Worm (Caenorhabditis elegans) whole organism, young adult: ENCODE data around the gene Y51H7BR.7.
A peak's percentile ranks its signal among the peaks of the same experiment; 100 is the strongest.

Experiments used
- B0261.1 ChIP-seq: sonication (generic microtip); optimal IDR thresholded peaks from 2 replicates; lab custom pipeline; 2016; ENCODE audit warnings: mild to moderate bottlenecking, missing genetic modification characterization, moderate library complexity, missing compliant biosample characterization
- C06A6.2 ChIP-seq: fragments of 200-800 bp; sonication (Bioruptor generic); conservative IDR thresholded peaks from 2 replicates; pipeline ENCODE4 v1.3.6; 2022; ENCODE audit warnings: missing genetic modification characterization, missing compliant biosample characterization
- F10E7.11 ChIP-seq: sonication (generic microtip); optimal IDR thresholded peaks from 2 replicates; lab custom pipeline; 2017; ENCODE audit warnings: mild to moderate bottlenecking, missing genetic modification characterization, moderate library complexity, missing compliant biosample characterization
- F39B2.1 ChIP-seq: fragments of 200-800 bp; sonication (Bioruptor generic); IDR thresholded peaks from 2 replicates; pipeline ENCODE4 v1.3.6; 2022; ENCODE audit warnings: missing genetic modification reagents, missing genetic modification characterization, missing compliant biosample characterization
- F49E8.2 ChIP-seq: sonication (generic microtip); optimal IDR thresholded peaks from 3 replicates; lab custom pipeline; 2017; ENCODE audit warnings: missing genetic modification characterization, mild to moderate bottlenecking, missing compliant biosample characterization, antibody characterized with exemption, moderate library complexity; ENCODE audit not compliant: insufficient read depth
- F52B5.7 ChIP-seq: sonication (generic microtip); optimal IDR thresholded peaks from 2 replicates; lab custom pipeline; 2016; ENCODE audit warnings: mild to moderate bottlenecking, missing genetic modification characterization, missing compliant biosample characterization
- F55B11.4 ChIP-seq: sonication (generic microtip); optimal IDR thresholded peaks from 2 replicates; lab custom pipeline; 2016; ENCODE audit warnings: missing compliant biosample characterization, missing genetic modification characterization, borderline replicate concordance; ENCODE audit not compliant: insufficient read depth
- F57A8.1 ChIP-seq: fragments of 200-800 bp; sonication (Bioruptor generic); optimal IDR thresholded peaks from 2 replicates; lab custom pipeline; 2018; ENCODE audit warnings: mild to moderate bottlenecking, missing genetic modification characterization, moderate library complexity, missing compliant biosample characterization
- F57C9.4 ChIP-seq: sonication (generic microtip); optimal IDR thresholded peaks from 2 replicates; lab custom pipeline; 2017; ENCODE audit warnings: mild to moderate bottlenecking, missing genetic modification characterization, missing compliant biosample characterization
- K11D2.4 ChIP-seq: fragments of 200-800 bp; sonication (Bioruptor generic); IDR thresholded peaks from 2 replicates; pipeline ENCODE4 v1.3.6; 2022; ENCODE audit warnings: missing genetic modification reagents, missing genetic modification characterization, missing compliant biosample characterization
- Y67H2A.10 ChIP-seq: fragments of 200-800 bp; sonication (Bioruptor generic); conservative IDR thresholded peaks from 2 replicates; pipeline ENCODE4 v1.3.6; 2022; ENCODE audit warnings: missing genetic modification reagents, missing genetic modification characterization, missing compliant biosample characterization
- ZK185.1 ChIP-seq: sonication (generic microtip); optimal IDR thresholded peaks from 2 replicates; lab custom pipeline; 2016; ENCODE audit warnings: mild to moderate bottlenecking, missing genetic modification characterization, missing compliant biosample characterization; ENCODE audit not compliant: poor library complexity, severe bottlenecking
- akir-1 ChIP-seq: fragments of 200-800 bp; sonication (Bioruptor generic); optimal IDR thresholded peaks from 2 replicates; lab custom pipeline; 2018; ENCODE audit warnings: mild to moderate bottlenecking, missing genetic modification characterization, moderate library complexity, missing compliant biosample characterization
- aptf-3 ChIP-seq: fragments of 200-800 bp; sonication (Bioruptor generic); IDR thresholded peaks from 2 replicates; pipeline ENCODE4 v1.3.6; 2022; ENCODE audit warnings: missing genetic modification characterization, missing compliant biosample characterization
- attf-3 ChIP-seq: fragments of 200-800 bp; sonication (Bioruptor generic); conservative IDR thresholded peaks from 2 replicates; pipeline ENCODE4 v1.3.6; 2022; ENCODE audit warnings: missing genetic modification reagents, missing genetic modification characterization, missing compliant biosample characterization
- attf-5 ChIP-seq: fragments of 200-800 bp; sonication (Bioruptor generic); optimal IDR thresholded peaks from 2 replicates; lab custom pipeline; 2018; ENCODE audit warnings: mild to moderate bottlenecking, missing genetic modification characterization, missing compliant biosample characterization
- cebp-1 ChIP-seq, 2 experiments: fragments of 200-800 bp in 1 of 2; sonication (Bioruptor generic) in 1 of 2; sonication (generic microtip) in 1 of 2; IDR thresholded peaks in 1 of 2; optimal IDR thresholded peaks in 1 of 2; 2 replicates each; pipeline versions ENCODE4 v1.3.6 to Lab custom; 2017 to 2022; ENCODE audit warnings: missing compliant biosample characterization in 2 of 2, missing genetic modification characterization in 2 of 2, mild to moderate bottlenecking in 1 of 2, missing genetic modification reagents in 1 of 2, moderate library complexity in 1 of 2
- cebp-2 ChIP-seq: fragments of 200-800 bp; sonication (Bioruptor generic); IDR thresholded peaks from 2 replicates; pipeline ENCODE4 v1.3.6; 2022; ENCODE audit warnings: missing genetic modification characterization, missing compliant biosample characterization
- ceh-79 ChIP-seq: sonication (generic microtip); optimal IDR thresholded peaks from 2 replicates; lab custom pipeline; 2017; ENCODE audit warnings: mild to moderate bottlenecking, missing genetic modification characterization, missing compliant biosample characterization
- chd-7 ChIP-seq: sonication (generic microtip); optimal IDR thresholded peaks from 2 replicates; lab custom pipeline; 2016; ENCODE audit warnings: mild to moderate bottlenecking, missing genetic modification characterization, moderate library complexity, missing compliant biosample characterization
- dox-1 ChIP-seq: fragments of 200-800 bp; sonication (Bioruptor generic); IDR thresholded peaks from 2 replicates; pipeline ENCODE4 v1.3.6; 2022; ENCODE audit warnings: missing genetic modification reagents, missing genetic modification characterization, missing compliant biosample characterization
- dpff-1 ChIP-seq: sonication (generic microtip); optimal IDR thresholded peaks from 2 replicates; lab custom pipeline; 2017; ENCODE audit warnings: mild to moderate bottlenecking, missing genetic modification characterization, missing compliant biosample characterization
- egrh-3 ChIP-seq: fragments of 200-800 bp; sonication (Bioruptor generic); IDR thresholded peaks from 2 replicates; pipeline ENCODE4 v1.3.6; 2022; ENCODE audit warnings: missing genetic modification reagents, missing genetic modification characterization, missing compliant biosample characterization
- ets-4 ChIP-seq: fragments of 200-800 bp; sonication (Bioruptor generic); optimal IDR thresholded peaks from 2 replicates; lab custom pipeline; 2018; ENCODE audit warnings: mild to moderate bottlenecking, missing genetic modification characterization, missing compliant biosample characterization
- let-526 ChIP-seq: fragments of 200-800 bp; sonication (Bioruptor generic); IDR thresholded peaks from 2 replicates; pipeline ENCODE4 v1.3.6; 2022; ENCODE audit warnings: missing genetic modification reagents, missing genetic modification characterization, missing compliant biosample characterization
- lin-26 ChIP-seq: fragments of 200-800 bp; sonication (Bioruptor generic); IDR thresholded peaks from 2 replicates; pipeline ENCODE4 v1.3.6; 2022; ENCODE audit warnings: missing genetic modification reagents, missing genetic modification characterization, missing compliant biosample characterization
- lin-35 ChIP-seq, 3 experiments: fragments of 150-350 bp in 2 of 3; sonication (generic microtip) in 1 of 3; optimal IDR thresholded peaks; 2 replicates each; lab custom pipeline; 2014 to 2018; ENCODE audit warnings: missing biosample characterization in 3 of 3, missing genetic modification characterization in 3 of 3, missing genetic modification reagents in 3 of 3
- lin-54 ChIP-seq: fragments of 200-800 bp; sonication (Bioruptor generic); optimal IDR thresholded peaks from 2 replicates; lab custom pipeline; 2018; ENCODE audit warnings: mild to moderate bottlenecking, missing genetic modification characterization, missing compliant biosample characterization
- mcd-1 ChIP-seq: fragments of 200-800 bp; sonication (Bioruptor generic); IDR thresholded peaks from 2 replicates; pipeline ENCODE4 v1.3.6; 2022; ENCODE audit warnings: missing genetic modification reagents, missing genetic modification characterization, missing compliant biosample characterization
- mes-4 ChIP-seq: sonication (generic microtip); optimal IDR thresholded peaks from 2 replicates; lab custom pipeline; 2016; ENCODE audit warnings: missing genotype, missing genetic modification characterization, missing compliant biosample characterization
- nfya-1 ChIP-seq: sonication (generic microtip); optimal IDR thresholded peaks from 2 replicates; lab custom pipeline; 2017; ENCODE audit warnings: antibody characterized with exemption, missing compliant biosample characterization, missing genetic modification characterization, borderline replicate concordance; ENCODE audit not compliant: insufficient read depth
- nhr-179 ChIP-seq: sonication (generic microtip); optimal IDR thresholded peaks from 2 replicates; lab custom pipeline; 2016; ENCODE audit warnings: mild to moderate bottlenecking, missing genetic modification characterization, missing compliant biosample characterization
- pha-4 ChIP-seq: fragments of 150-350 bp; sonication (generic microtip); optimal IDR thresholded peaks from 2 replicates; lab custom pipeline; 2014; ENCODE audit warnings: missing biosample characterization, missing genetic modification reagents, missing genetic modification characterization
- rec-8 ChIP-seq, 2 experiments: sonication (generic microtip); optimal IDR thresholded peaks; 2 replicates each; lab custom pipeline; 2016; ENCODE audit warnings: mild to moderate bottlenecking in 2 of 2, missing genetic modification characterization in 2 of 2, missing genetic modification reagents in 2 of 2, missing genotype in 2 of 2, missing biosample characterization in 1 of 2, missing compliant biosample characterization in 1 of 2, moderate library complexity in 1 of 2
- repo-1 ChIP-seq: sonication (generic microtip); optimal IDR thresholded peaks from 2 replicates; lab custom pipeline; 2017; ENCODE audit warnings: mild to moderate bottlenecking, missing genetic modification characterization, missing compliant biosample characterization
- rpc-1 ChIP-seq, 2 experiments: fragments of 150-350 bp in 1 of 2; sonication (generic microtip) in 1 of 2; optimal IDR thresholded peaks; 2 replicates each; lab custom pipeline; 2014 to 2018; ENCODE audit warnings: missing biosample characterization in 1 of 2, missing genetic modification characterization in 1 of 2, missing genetic modification reagents in 1 of 2, missing genotype in 1 of 2
- tbp1 ChIP-seq: fragments of 200-800 bp; sonication (Bioruptor generic); optimal IDR thresholded peaks from 2 replicates; lab custom pipeline; 2018; ENCODE audit warnings: mild to moderate bottlenecking, missing genetic modification characterization, missing compliant biosample characterization
- unc-62 ChIP-seq: fragments of 150-350 bp; optimal IDR thresholded peaks from 2 replicates; lab custom pipeline; 2014; ENCODE audit warnings: missing biosample characterization, missing genetic modification reagents, missing genetic modification characterization
- xnd-1 ChIP-seq: sonication (generic microtip); optimal IDR thresholded peaks from 2 replicates; lab custom pipeline; 2016; ENCODE audit warnings: missing genotype, missing genetic modification reagents, missing genetic modification characterization, missing compliant biosample characterization
- zfh-2 ChIP-seq: fragments of 200-800 bp; sonication (Bioruptor generic); conservative IDR thresholded peaks from 2 replicates; pipeline ENCODE4 v1.3.6; 2022; ENCODE audit warnings: missing genetic modification reagents, missing genetic modification characterization, missing compliant biosample characterization
- ztf-18 ChIP-seq: sonication (generic microtip); optimal IDR thresholded peaks from 2 replicates; lab custom pipeline; 2016; ENCODE audit warnings: missing genotype, mild to moderate bottlenecking, missing genetic modification characterization, missing compliant biosample characterization
- ztf-22 ChIP-seq: fragments of 200-800 bp; sonication (Bioruptor generic); optimal IDR thresholded peaks from 2 replicates; lab custom pipeline; 2018; ENCODE audit warnings: mild to moderate bottlenecking, missing genetic modification characterization, moderate library complexity, missing compliant biosample characterization
- ztf-28 ChIP-seq: fragments of 200-800 bp; sonication (Bioruptor generic); IDR thresholded peaks from 2 replicates; pipeline ENCODE4 v1.3.6; 2022; ENCODE audit warnings: missing genetic modification reagents, missing genetic modification characterization, missing compliant biosample characterization
- ztf-6 ChIP-seq: fragments of 200-800 bp; sonication (Bioruptor generic); IDR thresholded peaks from 2 replicates; pipeline ENCODE4 v1.3.6; 2022; ENCODE audit warnings: missing genetic modification reagents, missing genetic modification characterization, missing compliant biosample characterization

Y51H7BR.7 gene

DNA sequence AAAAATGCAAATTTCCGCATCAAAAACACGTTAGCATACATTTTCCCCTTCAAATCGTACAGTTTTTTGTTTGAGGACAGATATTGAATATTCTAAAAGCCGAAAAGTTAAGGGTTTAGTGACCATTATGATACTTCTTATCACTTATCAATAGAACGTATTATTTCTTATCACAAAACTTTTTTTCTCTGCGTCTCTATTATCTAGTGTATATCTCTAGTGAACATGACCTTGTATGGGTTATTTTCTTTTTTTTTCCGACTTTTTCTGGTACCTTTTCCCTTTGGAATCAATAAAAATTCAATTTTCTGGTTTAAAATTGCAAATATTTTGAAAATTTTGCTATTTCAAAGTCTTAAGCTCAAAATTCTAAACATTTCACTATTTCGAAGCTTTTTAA is 21.7 kb downstream of the Y51H7BR.7 start:
- TF ChIP-seq ztf-28 (GFP tag; lab: Robert Waterston, UW) (no peak), C06A6.2 (GFP tag; lab: Robert Waterston, UW) (no peak), pha-4 (tag; lab: Kevin White, UChicago) (no peak)
- TF ChIP-seq, all 124 proteins: peak for 0

DNA sequence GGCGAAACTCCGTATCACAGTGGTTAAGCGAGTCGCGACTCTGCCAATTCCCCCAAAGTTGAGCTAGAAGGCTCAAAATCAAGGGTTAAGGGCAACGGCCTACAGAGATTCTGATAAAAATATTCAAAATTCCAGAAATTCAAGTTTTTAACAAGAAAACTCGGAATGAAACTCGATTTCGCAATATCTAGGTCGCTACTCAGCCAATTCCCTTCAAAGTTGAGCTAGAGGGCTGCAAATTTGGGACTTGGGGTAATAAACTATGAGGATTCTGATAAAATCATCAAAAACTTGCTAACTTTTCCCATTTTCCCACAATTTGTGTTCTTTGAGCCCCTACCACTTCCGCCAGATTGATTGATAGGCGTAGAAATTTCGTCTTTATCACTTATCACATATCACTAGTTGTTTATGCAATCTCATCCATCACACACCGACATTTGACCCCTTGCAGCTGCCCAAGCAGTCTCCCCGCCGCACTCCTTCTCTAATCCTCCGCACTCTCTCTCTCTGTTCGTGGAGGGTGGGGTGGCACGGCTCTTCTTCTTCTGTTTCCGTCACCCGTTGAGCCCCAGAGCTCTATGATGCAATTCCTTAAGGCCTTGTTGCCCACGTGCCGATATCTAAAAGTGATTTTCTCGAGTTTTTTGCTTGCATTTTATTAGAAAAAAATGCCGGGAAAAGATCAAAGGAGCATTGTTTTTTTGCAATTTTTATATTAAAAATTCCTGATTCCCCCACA is 23.6 kb downstream of the Y51H7BR.7 start:
- TF ChIP-seq nfya-1 (tag; lab: Kevin White, UChicago) (no peak), B0261.1 (no peak), F10E7.11 (no peak), dox-1 (GFP tag; lab: Robert Waterston, UW) (0 out of 2 replicates have a peak, but pooled peaks have one; percentile 7), mes-4 (no peak), F52B5.7 (tag; lab: Kevin White, UChicago) (no peak), zfh-2 (GFP tag; lab: Robert Waterston, UW) (peak; percentile 90), egrh-3 (GFP tag; lab: Robert Waterston, UW) (no peak), ceh-79 (tag; lab: Kevin White, UChicago) (no peak), F49E8.2 (tag; lab: Kevin White, UChicago) (no peak), attf-3 (GFP tag; lab: Robert Waterston, UW) (no peak), ztf-28 (GFP tag; lab: Robert Waterston, UW) (no peak), let-526 (no peak), aptf-3 (GFP tag; lab: Robert Waterston, UW) (no peak), chd-7 (tag; lab: Kevin White, UChicago) (no peak), ets-4 (no peak), lin-35 (GFP tag; optimal IDR thresholded peaks at IDR 0.05; lab: Kevin White, UChicago) (no peak), ztf-6 (GFP tag; lab: Robert Waterston, UW) (no peak), ztf-22 (GFP tag; lab: Kevin White, UChicago) (no peak), C06A6.2 (GFP tag; lab: Robert Waterston, UW) (no peak), dpff-1 (tag; lab: Kevin White, UChicago) (no peak), xnd-1 (tag; lab: Kevin White, UChicago) (no peak), rec-8 (tag; optimal IDR thresholded peaks at IDR 0.05; lab: Kevin White, UChicago) (no peak), repo-1 (tag; lab: Kevin White, UChicago) (no peak), ZK185.1 (tag; lab: Kevin White, UChicago) (no peak), rpc-1 (optimal IDR thresholded peaks at IDR 0.05; lab: Kevin White, UChicago) (no peak), rpc-1 (tag; optimal IDR thresholded peaks at IDR 0.05; lab: Kevin White, UChicago) (no peak), Y67H2A.10 (GFP tag; lab: Robert Waterston, UW) (no peak), akir-1 (GFP tag; lab: Kevin White, UChicago) (no peak), cebp-2 (GFP tag; lab: Robert Waterston, UW) (no peak), cebp-1 (GFP tag; IDR thresholded peaks at IDR 0.05; lab: Robert Waterston, UW) (0 out of 2 replicates have a peak, but pooled peaks have one; percentile 14), cebp-1 (tag; optimal IDR thresholded peaks at IDR 0.05; lab: Kevin White, UChicago) (peak; percentile 92), lin-26 (GFP tag; lab: Robert Waterston, UW) (no peak), F55B11.4 (tag; lab: Kevin White, UChicago) (no peak), mcd-1 (GFP tag; lab: Robert Waterston, UW) (0 out of 2 replicates have a peak, but pooled peaks have one; percentile 17), K11D2.4 (GFP tag; lab: Robert Waterston, UW) (no peak), attf-5 (GFP tag; lab: Kevin White, UChicago) (no peak), unc-62 (GFP tag; lab: Kevin White, UChicago) (no peak), F57C9.4 (tag; lab: Kevin White, UChicago) (no peak), lin-54 (GFP tag; lab: Kevin White, UChicago) (no peak), F57A8.1 (no peak), nhr-179 (tag; lab: Kevin White, UChicago) (no peak), ztf-18 (tag; lab: Kevin White, UChicago) (no peak), F39B2.1 (no peak), tbp1 (no peak)
